Fruit fly (Drosophila melanogaster) whole organism, embryonic: ENCODE data around the gene Pdxk.
A peak's percentile ranks its signal among the peaks of the same experiment; 100 is the strongest.

Source experiments
- Atf-2 ChIP-seq: fragments of 200-800 bp; sonication (Bioruptor generic); optimal IDR thresholded peaks from 2 replicates; lab custom pipeline; 2016; ENCODE audit warnings: missing biosample characterization, missing genetic modification characterization
- Bteb2 ChIP-seq: fragments of 200-800 bp; sonication (Bioruptor generic); optimal IDR thresholded peaks from 2 replicates; lab custom pipeline; 2016; ENCODE audit warnings: missing biosample characterization, missing genetic modification characterization
- CG10147 ChIP-seq: fragments of 200-800 bp; sonication (Bioruptor generic); optimal IDR thresholded peaks from 2 replicates; lab custom pipeline; 2019; ENCODE audit warnings: missing biosample characterization, mild to moderate bottlenecking, missing genetic modification characterization, moderate library complexity
- CG11723 ChIP-seq: fragments of 200-800 bp; sonication (Bioruptor generic); optimal IDR thresholded peaks from 2 replicates; lab custom pipeline; 2017; ENCODE audit warnings: missing biosample characterization, mild to moderate bottlenecking, missing genetic modification characterization
- CG12659 ChIP-seq: fragments of 200-800 bp; sonication (Bioruptor generic); optimal IDR thresholded peaks from 3 replicates; lab custom pipeline; 2017; ENCODE audit warnings: mild to moderate bottlenecking, missing biosample characterization, missing genetic modification reagents, missing genetic modification characterization
- CG14667 ChIP-seq: fragments of 200-800 bp; sonication (Bioruptor generic); IDR thresholded peaks from 2 replicates; pipeline ENCODE4 v1.3.6; 2022; ENCODE audit warnings: missing biosample characterization, missing genetic modification characterization
- CG15269 ChIP-seq: fragments of 200-800 bp; sonication (Bioruptor generic); optimal IDR thresholded peaks from 2 replicates; lab custom pipeline; 2018; ENCODE audit warnings: missing biosample characterization, mild to moderate bottlenecking, missing genetic modification characterization, moderate library complexity
- CG16813 ChIP-seq: fragments of 200-800 bp; sonication (Bioruptor generic); IDR thresholded peaks from 3 replicates; pipeline ENCODE4 v1.3.6; 2022; ENCODE audit warnings: missing biosample characterization, missing genetic modification characterization; ENCODE audit not compliant: partially characterized antibody
- CG17186 ChIP-seq: fragments of 200-800 bp; sonication (Bioruptor generic); optimal IDR thresholded peaks from 3 replicates; lab custom pipeline; 2017; ENCODE audit warnings: missing biosample characterization, missing genetic modification reagents, missing genetic modification characterization
- CG2678 ChIP-seq: fragments of 200-800 bp; sonication (Bioruptor generic); optimal IDR thresholded peaks from 3 replicates; lab custom pipeline; 2019; ENCODE audit warnings: missing biosample characterization, mild to moderate bottlenecking, missing genetic modification characterization, moderate library complexity
- CG2875 ChIP-seq: fragments of 200-800 bp; sonication (Bioruptor generic); optimal IDR thresholded peaks from 2 replicates; lab custom pipeline; 2017; ENCODE audit warnings: missing biosample characterization, mild to moderate bottlenecking, missing genetic modification characterization, missing genetic modification reagents
- CG30403 ChIP-seq: fragments of 200-800 bp; sonication (Bioruptor generic); optimal IDR thresholded peaks from 3 replicates; lab custom pipeline; 2016; ENCODE audit warnings: missing biosample characterization, missing genetic modification characterization
- CG34422 ChIP-seq: fragments of 200-800 bp; sonication (Bioruptor generic); IDR thresholded peaks from 3 replicates; pipeline ENCODE4 v1.3.6; 2022; ENCODE audit warnings: missing biosample characterization, missing genetic modification characterization
- CG3995 ChIP-seq: fragments of 200-800 bp; sonication (Bioruptor generic); optimal IDR thresholded peaks from 3 replicates; lab custom pipeline; 2016; ENCODE audit warnings: missing biosample characterization, missing genetic modification characterization
- CG4707 ChIP-seq: fragments of 200-800 bp; sonication (Bioruptor generic); optimal IDR thresholded peaks from 2 replicates; lab custom pipeline; 2018; ENCODE audit warnings: missing biosample characterization, mild to moderate bottlenecking, missing genetic modification characterization, moderate library complexity
- CG4820 ChIP-seq: fragments of 200-800 bp; sonication (Bioruptor generic); optimal IDR thresholded peaks from 3 replicates; lab custom pipeline; 2016; ENCODE audit warnings: missing biosample characterization, missing genetic modification characterization
- CG5953 ChIP-seq: fragments of 200-800 bp; sonication (Bioruptor generic); IDR thresholded peaks from 2 replicates; pipeline ENCODE4 v1.3.6; 2022; ENCODE audit warnings: missing biosample characterization, missing genetic modification characterization
- CG7745 ChIP-seq: fragments of 200-800 bp; sonication (Bioruptor generic); optimal IDR thresholded peaks from 2 replicates; lab custom pipeline; 2018; ENCODE audit warnings: missing biosample characterization, mild to moderate bottlenecking, missing genetic modification characterization, moderate library complexity
- CG8290 ChIP-seq, 3 experiments: fragments of 200-800 bp; sonication (Bioruptor generic); optimal IDR thresholded peaks; 2 replicates each; lab custom pipeline; 2016 to 2019; ENCODE audit warnings: missing biosample characterization in 3 of 3, missing genetic modification characterization in 3 of 3, mild to moderate bottlenecking in 2 of 3, moderate library complexity in 1 of 3
- CG8359 ChIP-seq: fragments of 200-800 bp; sonication (Bioruptor generic); optimal IDR thresholded peaks from 2 replicates; lab custom pipeline; 2017; ENCODE audit warnings: missing biosample characterization, mild to moderate bottlenecking, missing genetic modification characterization, borderline replicate concordance
- CG8765 ChIP-seq: fragments of 200-800 bp; sonication (Bioruptor generic); IDR thresholded peaks from 2 replicates; pipeline ENCODE4 v1.3.6; 2022; ENCODE audit warnings: missing biosample characterization, missing genetic modification characterization
- Chrac-16 ChIP-seq: fragments of 200-800 bp; sonication (Bioruptor generic); optimal IDR thresholded peaks from 3 replicates; lab custom pipeline; 2016; ENCODE audit warnings: missing biosample characterization, missing genetic modification characterization
- Dbx ChIP-seq: fragments of 200-800 bp; sonication (Bioruptor generic); IDR thresholded peaks from 3 replicates; pipeline ENCODE4 v1.3.6; 2022; ENCODE audit warnings: missing biosample characterization, missing genetic modification characterization
- Dll ChIP-seq: fragments of 200-800 bp; sonication (Bioruptor generic); IDR thresholded peaks from 4 replicates; pipeline ENCODE4 v1.3.6; 2022; ENCODE audit warnings: missing biosample characterization, missing genetic modification characterization; ENCODE audit not compliant: partially characterized antibody
- Ets97D ChIP-seq: fragments of 200-800 bp; sonication (Bioruptor generic); optimal IDR thresholded peaks from 3 replicates; lab custom pipeline; 2016; ENCODE audit warnings: missing biosample characterization, missing genetic modification characterization
- MESR4 ChIP-seq: fragments of 200-800 bp; sonication (Bioruptor generic); optimal IDR thresholded peaks from 2 replicates; lab custom pipeline; 2018; ENCODE audit warnings: missing biosample characterization, mild to moderate bottlenecking, missing genetic modification characterization, moderate library complexity
- Mrtf ChIP-seq: fragments of 200-800 bp; sonication (Bioruptor generic); IDR thresholded peaks from 3 replicates; pipeline ENCODE4 v1.3.6; 2022; ENCODE audit warnings: missing biosample characterization, missing genetic modification characterization
- Myb ChIP-seq: fragments of 200-800 bp; sonication (Bioruptor generic); optimal IDR thresholded peaks from 2 replicates; lab custom pipeline; 2016; ENCODE audit warnings: missing biosample characterization, missing genetic modification characterization
- Side ChIP-seq: fragments of 200-800 bp; sonication (Bioruptor generic); optimal IDR thresholded peaks from 2 replicates; lab custom pipeline; 2016; ENCODE audit warnings: missing biosample characterization, missing genetic modification characterization
- Sry-β ChIP-seq: fragments of 200-800 bp; sonication (Bioruptor generic); optimal IDR thresholded peaks from 2 replicates; lab custom pipeline; 2018; ENCODE audit warnings: missing biosample characterization, mild to moderate bottlenecking, missing genetic modification characterization, moderate library complexity
- Ssrp ChIP-seq: fragments of 200-800 bp; sonication (Bioruptor generic); optimal IDR thresholded peaks from 2 replicates; lab custom pipeline; 2018; ENCODE audit warnings: missing biosample characterization, mild to moderate bottlenecking, missing genetic modification characterization, moderate library complexity
- TFAM ChIP-seq: fragments of 200-800 bp; sonication (Bioruptor generic); optimal IDR thresholded peaks from 2 replicates; lab custom pipeline; 2017; ENCODE audit warnings: missing biosample characterization, missing genetic modification characterization, inconsistent platforms
- Usf ChIP-seq: fragments of 200-800 bp; sonication (Bioruptor generic); optimal IDR thresholded peaks from 2 replicates; lab custom pipeline; 2017; ENCODE audit warnings: missing genotype, missing biosample characterization, missing genetic modification characterization
- amos ChIP-seq: fragments of 200-800 bp; sonication (Bioruptor generic); IDR thresholded peaks from 2 replicates; pipeline ENCODE4 v1.3.6; 2022; ENCODE audit warnings: missing biosample characterization, missing genetic modification characterization; ENCODE audit not compliant: partially characterized antibody
- btn ChIP-seq: fragments of 200-800 bp; sonication (Bioruptor generic); optimal IDR thresholded peaks from 2 replicates; lab custom pipeline; 2016; ENCODE audit warnings: missing biosample characterization, missing genetic modification characterization
- chn ChIP-seq: fragments of 200-800 bp; sonication (Bioruptor generic); optimal IDR thresholded peaks from 2 replicates; lab custom pipeline; 2016; ENCODE audit warnings: missing biosample characterization, missing genetic modification characterization
- dpn ChIP-seq, 2 experiments: fragments of 200-800 bp; sonication (Bioruptor generic); optimal IDR thresholded peaks; 3 replicates each; lab custom pipeline; 2016; ENCODE audit warnings: missing biosample characterization in 2 of 2, missing genetic modification characterization in 2 of 2
- fd96Cb ChIP-seq: fragments of 200-800 bp; sonication (Bioruptor generic); optimal IDR thresholded peaks from 2 replicates; lab custom pipeline; 2018; ENCODE audit warnings: missing biosample characterization, mild to moderate bottlenecking, missing genetic modification characterization, moderate library complexity
- jing ChIP-seq: fragments of 200-800 bp; sonication (Bioruptor generic); optimal IDR thresholded peaks from 2 replicates; lab custom pipeline; 2018; ENCODE audit warnings: missing biosample characterization, mild to moderate bottlenecking, missing genetic modification characterization
- jumu ChIP-seq: fragments of 200-800 bp; sonication (Bioruptor generic); optimal IDR thresholded peaks from 3 replicates; lab custom pipeline; 2016; ENCODE audit warnings: missing biosample characterization, missing genetic modification characterization
- lmd ChIP-seq: fragments of 200-800 bp; sonication (Bioruptor generic); IDR thresholded peaks from 2 replicates; pipeline ENCODE4 v1.3.6; 2022; ENCODE audit warnings: missing biosample characterization, missing genetic modification characterization
- pan ChIP-seq, 4 experiments: fragments of >200 bp in 3 of 4; fragments of 200-800 bp in 1 of 4; sonication (Bioruptor generic) in 1 of 4; optimal IDR thresholded peaks in 3 of 4; IDR thresholded peaks in 1 of 4; 2 replicates each; pipeline versions ENCODE4 v1.3.6 to Lab custom; 2017 to 2022; ENCODE audit warnings: missing biosample characterization in 2 of 4, missing genetic modification characterization in 2 of 4, mixed read lengths in 1 of 4
- phol ChIP-seq: fragments of 200-800 bp; sonication (Bioruptor generic); optimal IDR thresholded peaks from 3 replicates; lab custom pipeline; 2018; ENCODE audit warnings: missing biosample characterization, mild to moderate bottlenecking, missing genetic modification characterization, moderate library complexity
- repo ChIP-seq: fragments of 200-800 bp; sonication (Bioruptor generic); optimal IDR thresholded peaks from 2 replicates; lab custom pipeline; 2016; ENCODE audit warnings: missing biosample characterization, missing genetic modification characterization
- sd ChIP-seq: fragments of 200-800 bp; sonication (Bioruptor generic); optimal IDR thresholded peaks from 3 replicates; lab custom pipeline; 2018; ENCODE audit warnings: missing biosample characterization, mild to moderate bottlenecking, missing genetic modification characterization, moderate library complexity
- so ChIP-seq: fragments of 200-800 bp; sonication (Bioruptor generic); IDR thresholded peaks from 3 replicates; pipeline ENCODE4 v1.3.6; 2022; ENCODE audit warnings: missing biosample characterization, missing genetic modification characterization
- ttk ChIP-seq: fragments of 200-800 bp; sonication (Bioruptor generic); IDR thresholded peaks from 2 replicates; pipeline ENCODE4 v2.1.2; 2022; ENCODE audit warnings: missing biosample characterization, missing genetic modification characterization
- unpg ChIP-seq: fragments of 200-800 bp; sonication (Bioruptor generic); optimal IDR thresholded peaks from 3 replicates; lab custom pipeline; 2018; ENCODE audit warnings: missing biosample characterization, mild to moderate bottlenecking, missing genetic modification characterization, moderate library complexity
- z ChIP-seq: fragments of 200-800 bp; sonication (Bioruptor generic); IDR thresholded peaks from 3 replicates; pipeline ENCODE4 v1.3.6; 2022; ENCODE audit warnings: missing biosample characterization, missing genetic modification characterization

Pdxk gene

dm6 chr3L:9397156-9397555, 37.0 kb downstream of the Pdxk start (continued):
- TF ChIP-seq unpg (GFP tag; lab: Kevin White, UChicago), result peak; percentile 45
- TF ChIP-seq CG15269 (tag; lab: Kevin White, UChicago), result peak; percentile 1
- no peak for TF ChIP-seq Ets97D
- no peak for TF ChIP-seq CG16813
- TF ChIP-seq Side (GFP tag; lab: Kevin White, UChicago), result peak; percentile 86
- TF ChIP-seq jing, result no peak
- TF ChIP-seq CG4820, result peak; percentile 12
- peak; percentile 41 for TF ChIP-seq repo (GFP tag; lab: Kevin White, UChicago)
- TF ChIP-seq CG8359 (GFP tag; lab: Kevin White, UChicago), result peak; percentile 56
- peak; percentile 6 for TF ChIP-seq CG2875
- TF ChIP-seq amos (GFP tag; lab: Robert Waterston, UW), result no peak
- TF ChIP-seq Mrtf (GFP tag; lab: Robert Waterston, UW), result no peak
- no peak for TF ChIP-seq CG30403
- TF ChIP-seq Sry-β (GFP tag; lab: Kevin White, UChicago), result no peak
- TF ChIP-seq chn (GFP tag; lab: Kevin White, UChicago), result no peak
- no peak for TF ChIP-seq Atf-2 (GFP tag; lab: Kevin White, UChicago)
- no peak for TF ChIP-seq phol (tag; lab: Kevin White, UChicago)
- peak; percentile 25 for TF ChIP-seq Myb (GFP tag; lab: Kevin White, UChicago)
- TF ChIP-seq Dbx, result peak; percentile 83; the same call in 2 of the 3 replicates
- no peak for TF ChIP-seq sd
- peak; percentile 3 for TF ChIP-seq Bteb2 (GFP tag; lab: Kevin White, UChicago)
- 0 out of 3 replicates have a peak, but pooled peaks have one; percentile 53 for TF ChIP-seq z
- no peak for TF ChIP-seq CG7745 (tag; lab: Kevin White, UChicago)
- TF ChIP-seq Ssrp, result no peak
- TF ChIP-seq jumu (GFP tag; lab: Kevin White, UChicago), result no peak
- TF ChIP-seq pan (optimal IDR thresholded peaks at IDR 0.05; lab: Kevin White, UChicago), result no peak
- peak in 1 of 2 experiments; percentile 36 for TF ChIP-seq pan (GFP tag; optimal IDR thresholded peaks at IDR 0.05 in 1 of 2, IDR thresholded peaks at IDR 0.05 in 1 of 2)
- TF ChIP-seq CG10147 (GFP tag; lab: Kevin White, UChicago), result peak; percentile 63
- TF ChIP-seq fd96Cb (tag; lab: Kevin White, UChicago), result no peak
- TF ChIP-seq so (GFP tag; lab: Robert Waterston, UW), result peak; percentile 55; the same call in 2 of the 3 replicates
- peak; percentile 34 for TF ChIP-seq CG4707 (GFP tag; lab: Kevin White, UChicago)
- TF ChIP-seq CG34422 (GFP tag; lab: Robert Waterston, UW), result no peak
- no peak for TF ChIP-seq btn (GFP tag; lab: Kevin White, UChicago)
- 0 out of 2 replicates have a peak, but pooled peaks have one; percentile 38 for TF ChIP-seq CG5953 (GFP tag; lab: Robert Waterston, UW)
- peak; percentile 38 for TF ChIP-seq CG17186 (GFP tag; lab: Kevin White, UChicago)
- peak in 1 of 2 experiments; percentile 67 for TF ChIP-seq dpn (GFP tag; optimal IDR thresholded peaks at IDR 0.05; lab: Kevin White, UChicago)
- TF ChIP-seq CG14667, result no peak
- TF ChIP-seq Usf, result no peak
- TF ChIP-seq Chrac-16 (GFP tag; lab: Kevin White, UChicago), result no peak
- no peak for TF ChIP-seq ttk
- peak; percentile 47 for TF ChIP-seq CG3995 (GFP tag; lab: Kevin White, UChicago)
- TF ChIP-seq CG12659 (GFP tag; lab: Kevin White, UChicago), result peak; percentile 20
- TF ChIP-seq Dll (GFP tag; lab: Robert Waterston, UW), result no peak
- TF ChIP-seq CG11723 (GFP tag; lab: Kevin White, UChicago), result peak; percentile 46
- TF ChIP-seq TFAM (GFP tag; lab: Kevin White, UChicago), result peak; percentile 33
- TF ChIP-seq CG8765, result no peak
- peak; percentile 87 for TF ChIP-seq CG2678 (tag; lab: Kevin White, UChicago)
- no peak for TF ChIP-seq lmd (GFP tag; lab: Robert Waterston, UW)
- TF ChIP-seq MESR4 (GFP tag; lab: Kevin White, UChicago), result no peak
- peak; percentile 53 for TF ChIP-seq CG8290 (GFP tag; optimal IDR thresholded peaks at IDR 0.05; lab: Kevin White, UChicago)
- peak in 1 of 2 experiments; percentile 91 for TF ChIP-seq CG8290 (tag; optimal IDR thresholded peaks at IDR 0.05; lab: Kevin White, UChicago)
